Fruit fly (Drosophila melanogaster) whole organism, embryonic: ENCODE data around the gene Oseg2.

Source experiments
- B-H1 ChIP-seq: fragments of 200-800 bp; sonication (Bioruptor generic); IDR thresholded peaks from 3 replicates; pipeline ENCODE4 v1.3.6; 2022; ENCODE audit warnings: missing biosample characterization, missing genetic modification characterization
- Bgb ChIP-seq: fragments of 200-800 bp; sonication (Bioruptor generic); IDR thresholded peaks from 2 replicates; pipeline ENCODE4 v1.3.6; 2022; ENCODE audit warnings: missing biosample characterization, missing genetic modification characterization; ENCODE audit not compliant: partially characterized antibody
- CG10366 ChIP-seq: fragments of 200-800 bp; sonication (Bioruptor generic); IDR thresholded peaks from 2 replicates; pipeline ENCODE4 v1.3.6; 2022; ENCODE audit warnings: missing biosample characterization, missing genetic modification characterization
- CG10431 ChIP-seq: fragments of 200-800 bp; sonication (Bioruptor generic); optimal IDR thresholded peaks from 3 replicates; lab custom pipeline; 2018; ENCODE audit warnings: missing biosample characterization, mild to moderate bottlenecking, missing genetic modification characterization
- CG10543 ChIP-seq: fragments of 200-800 bp; sonication (Bioruptor generic); optimal IDR thresholded peaks from 3 replicates; lab custom pipeline; 2017; ENCODE audit warnings: missing biosample characterization, mild to moderate bottlenecking, missing genetic modification characterization, moderate library complexity
- CG10959 ChIP-seq: fragments of 200-800 bp; sonication (Bioruptor generic); IDR thresholded peaks from 2 replicates; pipeline ENCODE4 v1.3.6; 2022; ENCODE audit warnings: missing biosample characterization, missing genetic modification characterization
- CG12769 ChIP-seq: fragments of 200-800 bp; sonication (Bioruptor generic); optimal IDR thresholded peaks from 2 replicates; lab custom pipeline; 2019; ENCODE audit warnings: missing biosample characterization, mild to moderate bottlenecking, missing genetic modification characterization, moderate library complexity
- CG13123 ChIP-seq: fragments of 200-800 bp; sonication (Bioruptor generic); optimal IDR thresholded peaks from 2 replicates; lab custom pipeline; 2016; ENCODE audit warnings: missing biosample characterization, missing genetic modification characterization
- CG14667 ChIP-seq: fragments of 200-800 bp; sonication (Bioruptor generic); IDR thresholded peaks from 2 replicates; pipeline ENCODE4 v1.3.6; 2022; ENCODE audit warnings: missing biosample characterization, missing genetic modification characterization
- CG14860 ChIP-seq: fragments of 200-800 bp; sonication (Bioruptor generic); IDR thresholded peaks from 3 replicates; pipeline ENCODE4 v1.3.6; 2022; ENCODE audit warnings: missing biosample characterization, missing genetic modification characterization; ENCODE audit not compliant: partially characterized antibody
- CG17328 ChIP-seq: fragments of 200-800 bp; sonication (Bioruptor generic); IDR thresholded peaks from 2 replicates; pipeline ENCODE4 v1.3.6; 2022; ENCODE audit warnings: missing biosample characterization, missing genetic modification characterization
- CG18011 ChIP-seq: fragments of 200-800 bp; sonication (Bioruptor generic); optimal IDR thresholded peaks from 2 replicates; lab custom pipeline; 2017; ENCODE audit warnings: missing biosample characterization, missing genetic modification characterization, mild to moderate bottlenecking, moderate library complexity, missing genotype
- CG2202 ChIP-seq: fragments of 200-800 bp; sonication (Bioruptor generic); optimal IDR thresholded peaks from 2 replicates; lab custom pipeline; 2018; ENCODE audit warnings: missing biosample characterization, mild to moderate bottlenecking, missing genetic modification characterization
- CG32772 ChIP-seq: fragments of 200-800 bp; sonication (Bioruptor generic); IDR thresholded peaks from 2 replicates; pipeline ENCODE4 v1.3.6; 2022; ENCODE audit warnings: missing biosample characterization, missing genetic modification characterization
- CG3281 ChIP-seq: fragments of 200-800 bp; sonication (Bioruptor generic); optimal IDR thresholded peaks from 3 replicates; lab custom pipeline; 2017; ENCODE audit warnings: missing biosample characterization, mild to moderate bottlenecking, missing genetic modification characterization
- CG34224 ChIP-seq: fragments of 200-800 bp; sonication (Bioruptor generic); IDR thresholded peaks from 3 replicates; pipeline ENCODE4 v1.3.6; 2022; ENCODE audit warnings: missing biosample characterization, missing genetic modification characterization; ENCODE audit not compliant: partially characterized antibody
- CG34376 ChIP-seq: fragments of 200-800 bp; sonication (Bioruptor generic); optimal IDR thresholded peaks from 2 replicates; lab custom pipeline; 2018; ENCODE audit warnings: missing biosample characterization, mild to moderate bottlenecking, missing genetic modification characterization
- CG7556 ChIP-seq: fragments of 200-800 bp; sonication (Bioruptor generic); optimal IDR thresholded peaks from 2 replicates; lab custom pipeline; 2017; ENCODE audit warnings: missing biosample characterization, mild to moderate bottlenecking, missing genetic modification characterization
- CG8290 ChIP-seq, 3 experiments: fragments of 200-800 bp; sonication (Bioruptor generic); optimal IDR thresholded peaks; 2 replicates each; lab custom pipeline; 2016 to 2019; ENCODE audit warnings: missing biosample characterization in 3 of 3, missing genetic modification characterization in 3 of 3, mild to moderate bottlenecking in 2 of 3, moderate library complexity in 1 of 3
- Dbx ChIP-seq: fragments of 200-800 bp; sonication (Bioruptor generic); IDR thresholded peaks from 3 replicates; pipeline ENCODE4 v1.3.6; 2022; ENCODE audit warnings: missing biosample characterization, missing genetic modification characterization
- ERR ChIP-seq: fragments of 200-800 bp; sonication (Bioruptor generic); optimal IDR thresholded peaks from 2 replicates; lab custom pipeline; 2016; ENCODE audit warnings: missing biosample characterization, missing genetic modification characterization
- Fer1 ChIP-seq: fragments of 200-800 bp; sonication (Bioruptor generic); optimal IDR thresholded peaks from 2 replicates; lab custom pipeline; 2017; ENCODE audit warnings: missing biosample characterization, mild to moderate bottlenecking, missing genetic modification characterization
- GATAe ChIP-seq: fragments of 200-800 bp; sonication (Bioruptor generic); conservative IDR thresholded peaks from 2 replicates; pipeline ENCODE4 v1.3.6; 2022; ENCODE audit warnings: missing biosample characterization, missing genetic modification characterization
- HLH54F ChIP-seq: fragments of 200-800 bp; sonication (Bioruptor generic); optimal IDR thresholded peaks from 3 replicates; lab custom pipeline; 2016; ENCODE audit warnings: missing biosample characterization, missing genetic modification characterization
- HmgZ ChIP-seq: fragments of 200-800 bp; sonication (Bioruptor generic); optimal IDR thresholded peaks from 2 replicates; lab custom pipeline; 2018; ENCODE audit warnings: missing biosample characterization, mild to moderate bottlenecking, missing genetic modification characterization
- Jarid2 ChIP-seq: fragments of 200-800 bp; sonication (Bioruptor generic); optimal IDR thresholded peaks from 3 replicates; lab custom pipeline; 2017; ENCODE audit warnings: mild to moderate bottlenecking, missing biosample characterization, missing genetic modification reagents, missing genetic modification characterization
- NC2α ChIP-seq: fragments of 200-800 bp; sonication (Bioruptor generic); optimal IDR thresholded peaks from 2 replicates; lab custom pipeline; 2016; ENCODE audit warnings: missing biosample characterization, missing genetic modification characterization
- Nf-YB ChIP-seq: fragments of 200-800 bp; sonication (Bioruptor generic); optimal IDR thresholded peaks from 3 replicates; lab custom pipeline; 2019; ENCODE audit warnings: missing biosample characterization, mild to moderate bottlenecking, missing genetic modification characterization, moderate library complexity
- Opbp ChIP-seq: fragments of 200-800 bp; sonication (Bioruptor generic); IDR thresholded peaks from 3 replicates; pipeline ENCODE4 v1.3.6; 2022; ENCODE audit warnings: missing biosample characterization, missing genetic modification characterization; ENCODE audit not compliant: partially characterized antibody
- Ravus ChIP-seq: fragments of 200-800 bp; sonication (Bioruptor generic); IDR thresholded peaks from 2 replicates; pipeline ENCODE4 v1.3.6; 2022; ENCODE audit warnings: missing biosample characterization, missing genetic modification characterization
- Rx ChIP-seq: fragments of 200-800 bp; sonication (Bioruptor generic); IDR thresholded peaks from 2 replicates; pipeline ENCODE4 v1.3.6; 2022; ENCODE audit warnings: missing biosample characterization, missing genetic modification characterization
- Xrp1 ChIP-seq: fragments of 200-800 bp; sonication (Bioruptor generic); IDR thresholded peaks from 2 replicates; pipeline ENCODE4 v1.3.6; 2022; ENCODE audit warnings: missing biosample characterization, missing genetic modification characterization
- abd-A ChIP-seq: fragments of 200-800 bp; sonication (Bioruptor generic); optimal IDR thresholded peaks from 3 replicates; lab custom pipeline; 2019; ENCODE audit warnings: missing biosample characterization, mild to moderate bottlenecking, missing genetic modification characterization, moderate library complexity
- amos ChIP-seq: fragments of 200-800 bp; sonication (Bioruptor generic); IDR thresholded peaks from 2 replicates; pipeline ENCODE4 v1.3.6; 2022; ENCODE audit warnings: missing biosample characterization, missing genetic modification characterization; ENCODE audit not compliant: partially characterized antibody
- ci ChIP-seq: fragments of 200-800 bp; sonication (Bioruptor generic); IDR thresholded peaks from 3 replicates; pipeline ENCODE4 v1.3.6; 2022; ENCODE audit warnings: missing biosample characterization, missing genetic modification characterization
- dmrt11E ChIP-seq: fragments of 200-800 bp; sonication (Bioruptor generic); optimal IDR thresholded peaks from 3 replicates; lab custom pipeline; 2018; ENCODE audit warnings: missing biosample characterization, mild to moderate bottlenecking, missing genetic modification characterization, moderate library complexity
- dysf ChIP-seq: fragments of 200-800 bp; sonication (Bioruptor generic); IDR thresholded peaks from 3 replicates; pipeline ENCODE4 v1.3.6; 2022; ENCODE audit warnings: missing biosample characterization, missing genetic modification characterization
- ftz-f1 ChIP-seq: fragments of 200-800 bp; sonication (Bioruptor generic); optimal IDR thresholded peaks from 2 replicates; lab custom pipeline; 2016; ENCODE audit warnings: missing biosample characterization, missing genetic modification characterization
- lab ChIP-seq: fragments of 200-800 bp; sonication (Bioruptor generic); optimal IDR thresholded peaks from 3 replicates; lab custom pipeline; 2017; ENCODE audit warnings: missing biosample characterization, missing genetic modification characterization, mild to moderate bottlenecking, moderate library complexity, missing genetic modification reagents
- lilli ChIP-seq: fragments of 200-800 bp; sonication (Bioruptor generic); optimal IDR thresholded peaks from 3 replicates; lab custom pipeline; 2016; ENCODE audit warnings: missing biosample characterization, missing genetic modification characterization
- lov ChIP-seq, 2 experiments: fragments of 200-800 bp in 1 of 2; fragments of >200 bp in 1 of 2; sonication (Bioruptor generic) in 1 of 2; IDR thresholded peaks in 1 of 2; optimal IDR thresholded peaks in 1 of 2; 2 replicates in 1 of 2; 3 replicates in 1 of 2; pipeline versions ENCODE4 v1.3.6 to Lab custom; 2017 to 2022; ENCODE audit warnings: missing biosample characterization in 1 of 2, missing genetic modification characterization in 1 of 2
- org-1 ChIP-seq: fragments of 200-800 bp; sonication (Bioruptor generic); optimal IDR thresholded peaks from 2 replicates; lab custom pipeline; 2017; ENCODE audit warnings: missing biosample characterization, missing genetic modification characterization
- otp ChIP-seq: fragments of 200-800 bp; sonication (Bioruptor generic); IDR thresholded peaks from 3 replicates; pipeline ENCODE4, ENCODE4 v1.3.6; 2022; ENCODE audit warnings: missing biosample characterization, missing genetic modification characterization
- prd ChIP-seq, 3 experiments: fragments of >200 bp in 2 of 3; fragments of 200-800 bp in 1 of 3; sonication (Bioruptor generic) in 1 of 3; optimal IDR thresholded peaks in 2 of 3; IDR thresholded peaks in 1 of 3; 2 replicates in 2 of 3; 3 replicates in 1 of 3; pipeline versions ENCODE4 v1.3.6 to Lab custom; 2017 to 2022; ENCODE audit warnings: missing biosample characterization in 1 of 3, missing genetic modification characterization in 1 of 3
- sna ChIP-seq: fragments of 200-800 bp; sonication (Bioruptor generic); IDR thresholded peaks from 2 replicates; pipeline ENCODE4 v1.3.6; 2022; ENCODE audit warnings: missing biosample characterization, missing genetic modification characterization; ENCODE audit not compliant: partially characterized antibody
- sob ChIP-seq: fragments of 200-800 bp; sonication (Bioruptor generic); IDR thresholded peaks from 2 replicates; pipeline ENCODE4 v1.3.6; 2022; ENCODE audit warnings: missing biosample characterization, missing genetic modification characterization
- zen ChIP-seq: fragments of 200-800 bp; sonication (Bioruptor generic); optimal IDR thresholded peaks from 3 replicates; lab custom pipeline; 2018; ENCODE audit warnings: missing biosample characterization, mild to moderate bottlenecking, missing genetic modification characterization, moderate library complexity
- zf30C ChIP-seq: fragments of 200-800 bp; sonication (Bioruptor generic); optimal IDR thresholded peaks from 3 replicates; lab custom pipeline; 2018; ENCODE audit warnings: missing biosample characterization, mild to moderate bottlenecking, missing genetic modification characterization

Oseg2 gene

dm6 chr3L:2191512-2191911 is 37.9 kb upstream of the Oseg2 start (continued):
- TF ChIP-seq ci: no peak
- TF ChIP-seq GATAe: no peak
- TF ChIP-seq dysf: no peak
- TF ChIP-seq CG34224: no peak
- TF ChIP-seq CG13123: no peak
- no peak for TF ChIP-seq prd (optimal IDR thresholded peaks at IDR 0.05; lab: Kevin White, UChicago)
- TF ChIP-seq prd (GFP tag; IDR thresholded peaks at IDR 0.05; lab: Robert Waterston, UW): no peak
- TF ChIP-seq CG8290 (GFP tag; optimal IDR thresholded peaks at IDR 0.05; lab: Kevin White, UChicago): no peak
- no peak for TF ChIP-seq CG8290 (tag; optimal IDR thresholded peaks at IDR 0.05; lab: Kevin White, UChicago)
- TF ChIP-seq NC2α: no peak
- no peak for TF ChIP-seq org-1 (GFP tag; lab: Kevin White, UChicago)

- TF ChIP-seq CG7556 (GFP tag; lab: Kevin White, UChicago) (no peak), HmgZ (tag; lab: Kevin White, UChicago) (no peak), CG10543 (GFP tag; lab: Kevin White, UChicago) (peak; percentile 24), Fer1 (GFP tag; lab: Kevin White, UChicago) (no peak), Rx (GFP tag; lab: Robert Waterston, UW) (no peak), zen (tag; lab: Kevin White, UChicago) (no peak), dmrt11E (no peak), zf30C (GFP tag; lab: Kevin White, UChicago) (no peak), CG34376 (GFP tag; lab: Kevin White, UChicago) (peak; percentile 12), CG17328 (GFP tag; lab: Robert Waterston, UW) (no peak), CG2202 (tag; lab: Kevin White, UChicago) (no peak), Dbx (GFP tag; lab: Robert Waterston, UW) (peak; percentile 37; the same call in 1 of the 3 replicates), CG10959 (GFP tag; lab: Robert Waterston, UW) (no peak), lab (GFP tag; lab: Kevin White, UChicago) (peak; percentile 27), B-H1 (GFP tag; lab: Robert Waterston, UW) (no peak), CG12769 (tag; lab: Kevin White, UChicago) (peak; percentile 88), abd-A (tag; lab: Kevin White, UChicago) (no peak), CG3281 (GFP tag; lab: Kevin White, UChicago) (peak; percentile 16), Bgb (GFP tag; lab: Robert Waterston, UW) (peak; percentile 29; the same call in 1 of the 2 replicates), CG18011 (GFP tag; lab: Kevin White, UChicago) (no peak), Xrp1 (GFP tag; lab: Robert Waterston, UW) (no peak), CG34224 (peak; percentile 53; the same call in 1 of the 3 replicates), Ravus (GFP tag; lab: Robert Waterston, UW) (no peak), HLH54F (GFP tag; lab: Kevin White, UChicago) (no peak), Opbp (GFP tag; lab: Robert Waterston, UW) (no peak), sna (GFP tag; lab: Robert Waterston, UW) (no peak), ftz-f1 (GFP tag; lab: Kevin White, UChicago) (peak; percentile 45), otp (GFP tag; lab: Robert Waterston, UW) (no peak), Jarid2 (GFP tag; lab: Kevin White, UChicago) (peak; percentile 72), lov (optimal IDR thresholded peaks at IDR 0.05; lab: Kevin White, UChicago) (no peak), lov (GFP tag; IDR thresholded peaks at IDR 0.05; lab: Robert Waterston, UW) (no peak), CG32772 (GFP tag; lab: Robert Waterston, UW) (no peak), ERR (GFP tag; lab: Kevin White, UChicago) (no peak), CG10431 (GFP tag; lab: Kevin White, UChicago) (no peak), Nf-YB (GFP tag; lab: Kevin White, UChicago) (no peak), lilli (GFP tag; lab: Kevin White, UChicago) (no peak), amos (GFP tag; lab: Robert Waterston, UW) (peak; percentile 20; the same call in 1 of the 2 replicates), sob (GFP tag; lab: Robert Waterston, UW) (no peak), CG14667 (GFP tag; lab: Robert Waterston, UW) (no peak), CG14860 (GFP tag; lab: Robert Waterston, UW) (no peak), CG10366 (no peak)
Observed at dm6 chr3L:2191994-2192450, 37.4 kb upstream of the Oseg2 start, which contains the start of gene CG5707. TSS of gene CG5707 (minus strand) at chr3L:2192221.
